Worm (Caenorhabditis elegans) whole organism, young adult: ENCODE data around the gene pals-18.

Experiments used
- F49E8.2 ChIP-seq: sonication (generic microtip); optimal IDR thresholded peaks from 3 replicates; lab custom pipeline; 2017; ENCODE audit warnings: missing genetic modification characterization, mild to moderate bottlenecking, missing compliant biosample characterization, antibody characterized with exemption, moderate library complexity; ENCODE audit not compliant: insufficient read depth
- F57C9.4 ChIP-seq: sonication (generic microtip); optimal IDR thresholded peaks from 2 replicates; lab custom pipeline; 2017; ENCODE audit warnings: mild to moderate bottlenecking, missing genetic modification characterization, missing compliant biosample characterization
- Y53G8AR.9 ChIP-seq: fragments of 200-800 bp; sonication (Bioruptor generic); conservative IDR thresholded peaks from 2 replicates; pipeline ENCODE4 v1.3.6; 2022; ENCODE audit warnings: missing genetic modification reagents, missing genetic modification characterization, missing compliant biosample characterization
- Y67H2A.10 ChIP-seq: fragments of 200-800 bp; sonication (Bioruptor generic); conservative IDR thresholded peaks from 2 replicates; pipeline ENCODE4 v1.3.6; 2022; ENCODE audit warnings: missing genetic modification reagents, missing genetic modification characterization, missing compliant biosample characterization
- akir-1 ChIP-seq: fragments of 200-800 bp; sonication (Bioruptor generic); optimal IDR thresholded peaks from 2 replicates; lab custom pipeline; 2018; ENCODE audit warnings: mild to moderate bottlenecking, missing genetic modification characterization, moderate library complexity, missing compliant biosample characterization
- atf-7 ChIP-seq: sonication (generic microtip); optimal IDR thresholded peaks from 2 replicates; lab custom pipeline; 2017; ENCODE audit warnings: mild to moderate bottlenecking, missing genetic modification characterization, missing compliant biosample characterization
- bed-2 ChIP-seq: fragments of 200-800 bp; sonication (Bioruptor generic); IDR thresholded peaks from 2 replicates; pipeline ENCODE4 v1.3.6; 2022; ENCODE audit warnings: missing genetic modification reagents, missing genetic modification characterization, missing compliant biosample characterization
- ccch-3 ChIP-seq: fragments of 200-800 bp; sonication (Bioruptor generic); optimal IDR thresholded peaks from 2 replicates; lab custom pipeline; 2018; ENCODE audit warnings: mild to moderate bottlenecking, missing genetic modification characterization, missing compliant biosample characterization
- cebp-2 ChIP-seq: fragments of 200-800 bp; sonication (Bioruptor generic); IDR thresholded peaks from 2 replicates; pipeline ENCODE4 v1.3.6; 2022; ENCODE audit warnings: missing genetic modification characterization, missing compliant biosample characterization
- ceh-100 ChIP-seq: fragments of 200-800 bp; sonication (Bioruptor generic); IDR thresholded peaks from 2 replicates; pipeline ENCODE4 v1.3.6; 2022; ENCODE audit warnings: missing genetic modification reagents, missing genetic modification characterization, missing compliant biosample characterization
- ceh-40 ChIP-seq: fragments of 200-800 bp; sonication (Bioruptor generic); IDR thresholded peaks from 2 replicates; pipeline ENCODE4 v1.3.6; 2022; ENCODE audit warnings: missing genetic modification characterization, missing compliant biosample characterization
- chd-7 ChIP-seq: sonication (generic microtip); optimal IDR thresholded peaks from 2 replicates; lab custom pipeline; 2016; ENCODE audit warnings: mild to moderate bottlenecking, missing genetic modification characterization, moderate library complexity, missing compliant biosample characterization
- dox-1 ChIP-seq: fragments of 200-800 bp; sonication (Bioruptor generic); IDR thresholded peaks from 2 replicates; pipeline ENCODE4 v1.3.6; 2022; ENCODE audit warnings: missing genetic modification reagents, missing genetic modification characterization, missing compliant biosample characterization
- efl-1 ChIP-seq: fragments of 150-350 bp; optimal IDR thresholded peaks from 2 replicates; lab custom pipeline; 2014; ENCODE audit warnings: missing biosample characterization, missing genetic modification reagents, missing genetic modification characterization
- egl-18 ChIP-seq: fragments of 200-800 bp; sonication (Bioruptor generic); IDR thresholded peaks from 2 replicates; pipeline ENCODE4 v1.3.6; 2022; ENCODE audit warnings: missing genetic modification reagents, missing genetic modification characterization, missing compliant biosample characterization
- egl-44 ChIP-seq: fragments of 200-800 bp; sonication (Bioruptor generic); IDR thresholded peaks from 2 replicates; pipeline ENCODE4 v1.3.6; 2022; ENCODE audit warnings: missing genetic modification reagents, missing genetic modification characterization, missing compliant biosample characterization
- him-1 ChIP-seq: sonication (generic microtip); optimal IDR thresholded peaks from 2 replicates; lab custom pipeline; 2016; ENCODE audit warnings: missing genotype, missing genetic modification reagents, missing genetic modification characterization, missing compliant biosample characterization
- hlh-12 ChIP-seq: sonication (generic microtip); optimal IDR thresholded peaks from 2 replicates; lab custom pipeline; 2016; ENCODE audit warnings: missing genetic modification characterization, missing compliant biosample characterization
- hlh-26 ChIP-seq: fragments of 200-800 bp; sonication (Bioruptor generic); conservative IDR thresholded peaks from 2 replicates; pipeline ENCODE4 v1.3.6; 2022; ENCODE audit warnings: missing genetic modification reagents, missing genetic modification characterization, missing compliant biosample characterization
- hmg-1.2 ChIP-seq: fragments of 200-800 bp; sonication (Bioruptor generic); IDR thresholded peaks from 2 replicates; pipeline ENCODE4 v1.3.6; 2022; ENCODE audit warnings: missing genetic modification reagents, missing genetic modification characterization, missing compliant biosample characterization
- lin-54 ChIP-seq: fragments of 200-800 bp; sonication (Bioruptor generic); optimal IDR thresholded peaks from 2 replicates; lab custom pipeline; 2018; ENCODE audit warnings: mild to moderate bottlenecking, missing genetic modification characterization, missing compliant biosample characterization
- lsl-1 ChIP-seq: fragments of 200-800 bp; sonication (Bioruptor generic); optimal IDR thresholded peaks from 2 replicates; lab custom pipeline; 2018; ENCODE audit warnings: mild to moderate bottlenecking, missing genetic modification characterization, moderate library complexity, missing compliant biosample characterization
- madf-10 ChIP-seq: sonication (generic microtip); optimal IDR thresholded peaks from 2 replicates; lab custom pipeline; 2016; ENCODE audit warnings: mild to moderate bottlenecking, missing genetic modification characterization, missing compliant biosample characterization
- madf-3 ChIP-seq: fragments of 200-800 bp; sonication (Bioruptor generic); IDR thresholded peaks from 2 replicates; pipeline ENCODE4 v1.3.6; 2022; ENCODE audit warnings: missing genetic modification reagents, missing genetic modification characterization, missing compliant biosample characterization
- madf-6 ChIP-seq: fragments of 200-800 bp; sonication (Bioruptor generic); IDR thresholded peaks from 2 replicates; pipeline ENCODE4 v1.3.6; 2022; ENCODE audit warnings: missing genetic modification reagents, missing genetic modification characterization, missing compliant biosample characterization
- madf-8 ChIP-seq: fragments of 200-800 bp; sonication (Bioruptor generic); conservative IDR thresholded peaks from 2 replicates; pipeline ENCODE4 v1.3.6; 2022; ENCODE audit warnings: missing genetic modification reagents, missing genetic modification characterization, missing compliant biosample characterization
- mcd-1 ChIP-seq: fragments of 200-800 bp; sonication (Bioruptor generic); IDR thresholded peaks from 2 replicates; pipeline ENCODE4 v1.3.6; 2022; ENCODE audit warnings: missing genetic modification reagents, missing genetic modification characterization, missing compliant biosample characterization
- mel-28 ChIP-seq: sonication (generic microtip); optimal IDR thresholded peaks from 2 replicates; lab custom pipeline; 2016; ENCODE audit warnings: borderline replicate concordance, mild to moderate bottlenecking, missing genetic modification characterization, missing compliant biosample characterization
- nfya-2 ChIP-seq: fragments of 200-800 bp; sonication (Bioruptor generic); IDR thresholded peaks from 2 replicates; pipeline ENCODE4 v1.3.6; 2022; ENCODE audit warnings: missing genetic modification reagents, missing genetic modification characterization, missing compliant biosample characterization
- nhr-27 ChIP-seq: fragments of 200-800 bp; sonication (Bioruptor generic); optimal IDR thresholded peaks from 2 replicates; lab custom pipeline; 2018; ENCODE audit warnings: mild to moderate bottlenecking, missing genetic modification characterization, moderate library complexity, missing compliant biosample characterization
- nhr-80 ChIP-seq: sonication (generic microtip); optimal IDR thresholded peaks from 2 replicates; lab custom pipeline; 2016; ENCODE audit warnings: missing genetic modification characterization, missing compliant biosample characterization
- pbrm-1 ChIP-seq: fragments of 200-800 bp; sonication (Bioruptor generic); IDR thresholded peaks from 2 replicates; pipeline ENCODE4 v1.3.6; 2022; ENCODE audit warnings: missing genetic modification reagents, missing genetic modification characterization, missing compliant biosample characterization
- rpc-1 ChIP-seq, 2 experiments: fragments of 150-350 bp in 1 of 2; sonication (generic microtip) in 1 of 2; optimal IDR thresholded peaks; 2 replicates each; lab custom pipeline; 2014 to 2018; ENCODE audit warnings: missing biosample characterization in 1 of 2, missing genetic modification characterization in 1 of 2, missing genetic modification reagents in 1 of 2, missing genotype in 1 of 2
- snpc-1.3 ChIP-seq: sonication (generic microtip); optimal IDR thresholded peaks from 2 replicates; lab custom pipeline; 2017; ENCODE audit warnings: missing genetic modification characterization, mild to moderate bottlenecking, missing compliant biosample characterization, antibody characterized with exemption, moderate library complexity, missing genotype, missing genetic modification reagents; ENCODE audit not compliant: insufficient read depth
- snpc-3.4 ChIP-seq: sonication (generic microtip); optimal IDR thresholded peaks from 2 replicates; lab custom pipeline; 2017; ENCODE audit warnings: missing genetic modification characterization, mild to moderate bottlenecking, missing compliant biosample characterization, antibody characterized with exemption, moderate library complexity, missing genotype, missing genetic modification reagents
- tlf-1 ChIP-seq: fragments of 200-800 bp; sonication (Bioruptor generic); optimal IDR thresholded peaks from 2 replicates; lab custom pipeline; 2018; ENCODE audit warnings: mild to moderate bottlenecking, missing genetic modification characterization, missing compliant biosample characterization
- unc-62 ChIP-seq: fragments of 150-350 bp; optimal IDR thresholded peaks from 2 replicates; lab custom pipeline; 2014; ENCODE audit warnings: missing biosample characterization, missing genetic modification reagents, missing genetic modification characterization
- ztf-25 ChIP-seq: fragments of 200-800 bp; sonication (Bioruptor generic); IDR thresholded peaks from 2 replicates; pipeline ENCODE4 v1.3.6; 2022; ENCODE audit warnings: missing genetic modification reagents, missing genetic modification characterization, missing compliant biosample characterization
- ztf-6 ChIP-seq: fragments of 200-800 bp; sonication (Bioruptor generic); IDR thresholded peaks from 2 replicates; pipeline ENCODE4 v1.3.6; 2022; ENCODE audit warnings: missing genetic modification reagents, missing genetic modification characterization, missing compliant biosample characterization

Gene pals-18

DNA sequence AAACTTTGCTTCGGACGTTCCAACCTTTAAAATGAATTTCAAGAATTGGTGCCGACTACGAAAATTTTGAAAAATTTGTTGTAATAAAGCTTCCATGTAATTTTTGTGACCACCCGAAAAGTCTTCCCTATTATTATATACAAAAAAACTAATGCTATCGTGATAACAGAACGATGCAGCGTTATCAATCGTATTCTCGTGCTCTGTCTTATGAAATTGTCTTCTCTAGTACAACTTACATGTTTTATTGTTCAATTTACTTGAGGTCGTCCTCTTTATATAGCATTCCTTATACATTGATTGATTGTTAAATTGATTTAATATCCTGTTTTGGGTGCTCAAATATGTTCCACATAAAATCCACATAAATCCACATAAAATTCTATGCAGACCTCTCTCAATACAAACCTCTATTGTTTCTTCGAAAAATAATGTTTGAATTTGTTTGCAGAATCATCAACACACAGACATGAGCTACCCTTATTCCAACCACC lies 1.7 kb upstream of the pals-18 start, which contains the start of gene pals-19:
Gene pals-19 (plus strand): TSS at position 444 of the 494 bp plus-strand sequence.
- TF ChIP-seq nhr-80 (peak; percentile 69), ccch-3 (no peak)

- TF ChIP-seq egl-18 (no peak), ztf-25 (GFP tag; lab: Robert Waterston, UW) (no peak), madf-3 (0 out of 2 replicates have a peak, but pooled peaks have one; percentile 51)
Observed at ce11 chrIII:1409139-1409538, 5.9 kb downstream of the pals-18 start, which contains the start of gene Y82E9BR.22. Gene Y82E9BR.22, minus strand, starts transcription at chrIII:1409239.

DNA sequence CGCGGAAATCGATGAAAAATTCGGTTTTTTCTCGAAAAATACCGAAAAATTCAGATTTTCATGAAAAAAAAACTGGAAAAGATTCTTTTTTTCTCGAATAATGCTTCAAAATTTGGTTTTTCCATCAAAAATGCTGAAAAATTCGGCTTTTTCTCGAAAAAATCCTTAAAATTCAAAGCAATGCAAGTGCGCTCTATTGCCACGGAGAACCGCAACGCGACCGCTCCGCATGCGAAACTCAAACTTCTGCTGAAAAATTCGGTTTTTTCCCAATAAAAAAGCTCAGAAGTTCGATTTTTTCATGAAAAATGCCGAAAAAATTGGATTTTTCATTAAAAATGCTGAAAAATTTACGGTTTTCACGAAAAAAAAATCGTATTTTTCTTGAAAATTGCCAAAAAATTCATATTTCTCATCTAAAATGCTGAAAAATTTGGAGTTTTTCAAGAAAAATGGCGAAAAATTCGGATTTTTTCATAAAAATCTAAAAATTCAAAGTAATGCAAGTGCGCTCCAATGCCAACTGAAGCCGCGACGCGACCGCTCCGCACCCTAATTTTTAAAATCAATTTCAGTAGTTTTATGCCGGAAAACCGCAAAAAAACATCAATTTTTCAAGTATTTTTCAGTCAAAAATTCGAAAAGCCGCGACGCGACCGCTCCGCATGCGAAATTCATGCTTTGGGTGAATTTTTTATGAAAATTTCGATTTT lies 10.1 kb downstream of the pals-18 start:
- peak; percentile 23 for TF ChIP-seq efl-1 (GFP tag; lab: Kevin White, UChicago)
- TF ChIP-seq mcd-1 (GFP tag; lab: Robert Waterston, UW), result peak; percentile 63
- peak; percentile 41 for TF ChIP-seq lsl-1 (GFP tag; lab: Kevin White, UChicago)
- TF ChIP-seq snpc-1.3 (tag; lab: Kevin White, UChicago), result peak; percentile 9
- TF ChIP-seq dox-1 (GFP tag; lab: Robert Waterston, UW), result 0 out of 2 replicates have a peak, but pooled peaks have one; percentile 10
- TF ChIP-seq madf-6 (GFP tag; lab: Robert Waterston, UW), result peak; percentile 9; the same call in 1 of the 2 replicates
- no peak for TF ChIP-seq F57C9.4
- TF ChIP-seq madf-10 (tag; lab: Kevin White, UChicago), result no peak
- TF ChIP-seq lin-54, result peak; percentile 27
- TF ChIP-seq madf-3, result peak; percentile 97
- no peak for TF ChIP-seq ceh-40 (GFP tag; lab: Robert Waterston, UW)

- no peak for TF ChIP-seq bed-2 (GFP tag; lab: Robert Waterston, UW)
- TF ChIP-seq madf-6 (GFP tag; lab: Robert Waterston, UW), result no peak
- no peak for TF ChIP-seq unc-62 (GFP tag; lab: Kevin White, UChicago)
- TF ChIP-seq Y67H2A.10, result no peak
- no peak for TF ChIP-seq hlh-26 (GFP tag; lab: Robert Waterston, UW)
- TF ChIP-seq Y53G8AR.9, result no peak
- no peak for TF ChIP-seq snpc-3.4 (tag; lab: Kevin White, UChicago)
- peak; percentile 53 for TF ChIP-seq nhr-80
- TF ChIP-seq pbrm-1 (GFP tag; lab: Robert Waterston, UW), result no peak
- TF ChIP-seq atf-7 (tag; lab: Kevin White, UChicago), result peak; percentile 74
- TF ChIP-seq tlf-1 (GFP tag; lab: Kevin White, UChicago), result no peak
- TF ChIP-seq ztf-25 (GFP tag; lab: Robert Waterston, UW), result no peak
- TF ChIP-seq chd-7 (tag; lab: Kevin White, UChicago), result no peak
- no peak for TF ChIP-seq cebp-2
- TF ChIP-seq hmg-1.2 (GFP tag; lab: Robert Waterston, UW), result 0 out of 2 replicates have a peak, but pooled peaks have one; percentile 9
- no peak for TF ChIP-seq F49E8.2 (tag; lab: Kevin White, UChicago)
- TF ChIP-seq mel-28 (tag; lab: Kevin White, UChicago), result no peak
- no peak for TF ChIP-seq nfya-2 (GFP tag; lab: Robert Waterston, UW)
- TF ChIP-seq ztf-6, result no peak
- no peak for TF ChIP-seq ceh-100 (GFP tag; lab: Robert Waterston, UW)
- no peak for TF ChIP-seq F57C9.4
- TF ChIP-seq nhr-27 (tag; lab: Kevin White, UChicago), result no peak
- no peak for TF ChIP-seq egl-44
- TF ChIP-seq madf-8 (GFP tag; lab: Robert Waterston, UW), result no peak
- TF ChIP-seq efl-1 (GFP tag; lab: Kevin White, UChicago), result no peak
- TF ChIP-seq akir-1 (GFP tag; lab: Kevin White, UChicago), result no peak
- no peak for TF ChIP-seq egl-18
- no peak for TF ChIP-seq rpc-1 (optimal IDR thresholded peaks at IDR 0.05; lab: Kevin White, UChicago)
- TF ChIP-seq rpc-1 (tag; optimal IDR thresholded peaks at IDR 0.05; lab: Kevin White, UChicago), result no peak
- peak; percentile 85 for TF ChIP-seq madf-3
- no peak for TF ChIP-seq him-1
- TF ChIP-seq hlh-12 (tag; lab: Kevin White, UChicago), result no peak
Observed at ce11 chrIII:1413890-1414613, 10.8 kb downstream of the pals-18 start, which contains the start of gene Y82E9BR.14. Gene Y82E9BR.14, minus strand, starts transcription at chrIII:1414116.
